Fruit fly (Drosophila melanogaster): ENCODE measurements around the gene CG15803.

Gene CG15803

DNA sequence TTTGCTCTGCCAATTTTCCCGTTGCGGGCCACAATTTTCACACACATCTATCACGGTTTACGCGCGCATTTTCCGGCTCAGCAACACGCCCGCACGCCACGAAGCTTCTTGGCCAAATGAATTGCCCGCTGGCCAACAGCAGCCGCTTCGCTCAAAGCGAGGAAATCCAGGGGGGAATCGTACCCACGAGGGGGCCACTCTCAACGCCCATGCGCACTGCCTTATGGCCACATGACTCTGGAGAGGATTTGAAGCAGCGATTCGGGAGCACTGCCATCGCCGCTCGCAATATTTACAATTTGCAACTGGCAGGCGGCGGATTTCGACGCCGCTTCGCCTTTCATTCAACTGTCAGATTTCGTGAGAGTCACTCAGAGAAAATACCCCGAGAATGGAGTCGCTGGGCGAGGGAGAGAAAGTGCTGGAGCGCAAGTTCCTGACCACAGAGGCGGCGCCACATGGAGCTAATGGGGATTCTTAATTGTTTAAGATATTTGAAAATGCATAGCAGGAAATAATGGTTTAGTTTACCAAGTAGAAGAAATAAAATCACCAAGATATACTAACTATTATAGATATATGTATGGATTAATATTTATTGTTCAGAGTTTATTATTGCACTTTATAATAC is at the start of gene CG15803:
CG15803 (minus strand) TSS at position 99 of the 631 bp plus-strand sequence.
- TF ChIP-seq CG9948 (tag; optimal IDR thresholded peaks at IDR 0.05) = no peak
- TF ChIP-seq CG13204 (GFP tag; optimal IDR thresholded peaks at IDR 0.05) = peak; percentile 4
- TF ChIP-seq CG4496 (GFP tag; IDR thresholded peaks at IDR 0.05) = 0 out of 3 replicates have a peak, but pooled peaks have one; percentile 32

DNA sequence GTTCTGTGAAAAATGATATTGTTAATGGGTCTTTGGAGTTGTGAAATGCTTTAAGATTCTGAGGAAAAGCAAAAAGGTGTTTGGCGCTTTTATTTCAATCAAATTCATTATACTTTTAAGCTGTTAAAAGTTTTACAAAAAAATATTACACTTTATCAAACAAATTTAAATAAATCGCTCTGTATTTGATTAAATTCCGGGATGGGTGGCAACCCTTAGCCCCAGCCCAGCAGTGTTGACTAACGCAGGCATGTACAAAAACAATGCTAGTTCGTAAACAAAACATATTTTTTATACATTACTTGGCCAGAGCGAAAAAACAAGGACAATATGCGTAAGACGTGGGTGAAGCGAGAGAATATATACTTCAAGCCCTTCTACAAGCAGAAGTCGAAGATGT is 44.2 kb upstream of the CG15803 start, which contains the start of gene CG7685:
CG7685 (plus strand) TSS at position 228 of the 400 bp plus-strand sequence.
- TF ChIP-seq CG17806 (tag; optimal IDR thresholded peaks at IDR 0.05) (peak; percentile 54), EcR (GFP tag; optimal IDR thresholded peaks at IDR 0.05) (no peak), Snoo (tag; optimal IDR thresholded peaks at IDR 0.05) (peak; percentile 63), rn (GFP tag; IDR thresholded peaks at IDR 0.05) (no peak), Pif1A (GFP tag; optimal IDR thresholded peaks at IDR 0.05) (no peak), CG13204 (GFP tag; optimal IDR thresholded peaks at IDR 0.05) (no peak), CG12605 (GFP tag; IDR thresholded peaks at IDR 0.05) (no peak), CG8159 (tag; optimal IDR thresholded peaks at IDR 0.05) (peak; percentile 52), CG4496 (GFP tag; IDR thresholded peaks at IDR 0.05) (peak; percentile 68), CG32121 (GFP tag; IDR thresholded peaks at IDR 0.05) (peak; percentile 66; the same call in 1 of the 2 replicates), D1 (tag; optimal IDR thresholded peaks at IDR 0.05) (no peak), CG10348 (GFP tag; IDR thresholded peaks at IDR 0.05) (no peak), gl (tag; optimal IDR thresholded peaks at IDR 0.05) (peak; percentile 2), CG34367 (tag; optimal IDR thresholded peaks at IDR 0.05) (peak; percentile 17), CG8301 (tag; optimal IDR thresholded peaks at IDR 0.05) (peak; percentile 28), Ets98B (GFP tag; IDR thresholded peaks at IDR 0.05) (peak; percentile 58; the same call in 1 of the 2 replicates), CG15710 (tag; optimal IDR thresholded peaks at IDR 0.05) (peak; percentile 62), CG9948 (tag; optimal IDR thresholded peaks at IDR 0.05) (peak; percentile 7), fd96Ca (GFP tag; IDR thresholded peaks at IDR 0.05) (peak; percentile 40; the same call in 1 of the 3 replicates), Pif1B (GFP tag; optimal IDR thresholded peaks at IDR 0.05) (peak; percentile 63), CG14655 (GFP tag; optimal IDR thresholded peaks at IDR 0.05) (no peak)

DNA sequence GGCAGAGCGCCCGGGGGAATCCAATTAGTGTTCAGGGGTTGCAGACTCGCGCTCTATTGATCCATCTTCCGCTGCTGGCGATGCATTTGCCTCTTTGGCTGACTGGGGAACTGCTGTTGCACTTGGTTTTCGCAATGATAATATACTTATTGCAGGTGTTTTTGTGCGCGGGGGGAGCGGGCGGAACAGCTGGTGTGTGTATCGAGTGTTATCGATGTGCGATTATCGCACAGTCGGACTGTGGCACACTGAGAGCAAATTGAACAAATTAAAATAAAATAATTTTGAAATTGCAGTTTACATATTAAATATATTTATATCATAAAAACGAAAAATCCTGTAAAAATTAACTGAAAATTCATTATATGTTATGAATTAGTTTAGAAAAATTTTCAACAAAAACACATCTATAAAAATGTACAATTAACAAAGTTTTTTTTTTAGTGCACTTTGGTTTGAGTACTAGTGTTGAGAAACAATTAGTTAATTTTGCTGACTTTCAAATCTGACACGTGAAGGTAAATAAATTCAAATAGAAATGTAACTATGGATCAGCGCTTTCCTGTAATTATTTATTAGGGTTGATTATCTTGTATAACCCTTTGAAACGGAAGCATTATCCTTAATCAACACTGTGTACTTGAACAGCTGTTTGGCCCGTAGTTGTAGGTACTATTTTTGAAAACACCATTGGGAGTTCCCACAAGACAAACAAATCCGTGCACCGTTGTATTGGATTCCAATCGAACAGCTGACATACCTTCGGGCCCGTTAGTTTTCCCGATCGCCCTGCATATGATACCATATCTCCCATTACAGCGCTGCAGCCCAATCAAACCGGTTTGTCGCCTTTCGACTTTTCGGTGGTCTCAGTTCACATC is 42.3 kb upstream of the CG15803 start, which contains the start of the genes Wdr37 and koko:
Wdr37 (minus strand) TSS at position 168 of the 881 bp plus-strand sequence.
koko (plus strand) TSS at position 478 of the 881 bp plus-strand sequence.
- TF ChIP-seq CG8301 (tag; optimal IDR thresholded peaks at IDR 0.05) (peak; percentile 92), Pif1B (GFP tag; optimal IDR thresholded peaks at IDR 0.05) (peak; percentile 91), CG9948 (tag; optimal IDR thresholded peaks at IDR 0.05) (peak; percentile 96), fd96Ca (GFP tag; IDR thresholded peaks at IDR 0.05) (peak; percentile 92), Snoo (tag; optimal IDR thresholded peaks at IDR 0.05) (peak; percentile 94), CG17806 (tag; optimal IDR thresholded peaks at IDR 0.05) (peak; percentile 97), CG15710 (tag; optimal IDR thresholded peaks at IDR 0.05) (peak; percentile 98), CG4496 (GFP tag; IDR thresholded peaks at IDR 0.05) (peak; percentile 94), CG12605 (GFP tag; IDR thresholded peaks at IDR 0.05) (peak; percentile 98), CG34367 (tag; optimal IDR thresholded peaks at IDR 0.05) (peak; percentile 92), D1 (tag; optimal IDR thresholded peaks at IDR 0.05) (no peak), EcR (GFP tag; optimal IDR thresholded peaks at IDR 0.05) (peak; percentile 18), CG10348 (GFP tag; IDR thresholded peaks at IDR 0.05) (peak; percentile 85), rn (GFP tag; IDR thresholded peaks at IDR 0.05) (peak; percentile 95), CG32121 (GFP tag; IDR thresholded peaks at IDR 0.05) (peak; percentile 98), gl (tag; optimal IDR thresholded peaks at IDR 0.05) (peak; percentile 62), Ets98B (GFP tag; IDR thresholded peaks at IDR 0.05) (peak; percentile 94), CG13204 (GFP tag; optimal IDR thresholded peaks at IDR 0.05) (no peak), CG14655 (GFP tag; optimal IDR thresholded peaks at IDR 0.05) (peak; percentile 94), Pif1A (GFP tag; optimal IDR thresholded peaks at IDR 0.05) (peak; percentile 84), CG8159 (tag; optimal IDR thresholded peaks at IDR 0.05) (peak; percentile 98)

DNA sequence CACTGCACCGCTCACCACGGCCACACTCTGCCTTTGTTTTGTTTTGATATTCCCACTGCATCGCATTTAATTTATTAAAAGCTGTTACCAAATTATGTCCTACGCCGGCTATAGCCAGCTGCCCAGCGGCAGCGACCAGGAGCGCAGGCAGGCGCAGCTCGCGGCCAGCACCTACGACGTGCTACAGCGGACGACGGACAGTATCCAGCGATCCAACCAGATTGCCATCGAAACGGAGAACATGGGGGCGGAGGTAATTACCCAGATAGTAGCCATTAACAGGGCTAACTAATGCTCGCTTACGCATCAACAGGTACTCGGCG is 39.1 kb upstream of the CG15803 start:
- TF ChIP-seq D1 (tag; optimal IDR thresholded peaks at IDR 0.05) (no peak), Pif1A (GFP tag; optimal IDR thresholded peaks at IDR 0.05) (no peak), CG4496 (GFP tag; IDR thresholded peaks at IDR 0.05) (0 out of 3 replicates have a peak, but pooled peaks have one; percentile 21), Ets98B (GFP tag; IDR thresholded peaks at IDR 0.05) (no peak), Pif1B (GFP tag; optimal IDR thresholded peaks at IDR 0.05) (no peak)

DNA sequence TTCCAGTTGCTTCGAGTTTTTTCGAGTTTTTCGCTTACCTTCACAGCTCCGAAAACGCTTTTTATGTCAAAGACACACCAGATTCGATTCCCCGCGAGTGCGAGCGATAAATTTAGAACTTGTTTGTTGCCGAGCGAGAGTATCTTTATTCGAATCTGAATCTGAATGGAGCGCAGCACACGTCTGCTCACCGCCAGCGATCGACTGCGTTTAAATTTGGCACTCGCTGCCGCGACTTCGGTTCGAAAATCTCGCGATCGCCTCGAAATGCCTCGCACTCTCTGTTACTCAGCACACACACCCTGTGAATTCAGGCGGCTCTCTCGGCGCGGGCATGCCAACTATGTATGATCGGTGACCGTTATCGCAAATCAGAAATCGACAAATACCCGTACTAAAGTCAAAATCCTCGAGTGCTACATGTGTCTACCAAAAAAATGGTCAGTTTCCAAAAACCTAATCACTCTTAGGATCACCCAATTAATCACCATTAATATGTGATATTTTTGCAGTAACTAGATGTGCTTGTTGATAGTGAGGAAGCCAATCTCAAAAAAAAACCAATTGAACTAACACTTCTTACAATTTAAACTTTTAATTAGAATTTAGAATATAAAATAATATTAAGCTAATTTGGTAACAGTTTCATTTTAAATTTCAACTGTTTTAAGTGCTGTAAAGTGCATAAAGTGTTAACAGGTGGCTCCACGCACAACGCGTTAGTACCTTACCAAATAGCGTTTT is 38.6 kb upstream of the CG15803 start, which contains the start of gene Vha100-2:
Vha100-2 (minus strand) TSS at position 216 of the 744 bp plus-strand sequence.
- TF ChIP-seq CG8159 (tag; optimal IDR thresholded peaks at IDR 0.05) (peak; percentile 5), CG4496 (GFP tag; IDR thresholded peaks at IDR 0.05) (peak; percentile 70; the same call in 2 of the 3 replicates), CG17806 (tag; optimal IDR thresholded peaks at IDR 0.05) (no peak), EcR (GFP tag; optimal IDR thresholded peaks at IDR 0.05) (no peak), CG32121 (GFP tag; IDR thresholded peaks at IDR 0.05) (peak; percentile 49), gl (tag; optimal IDR thresholded peaks at IDR 0.05) (no peak), CG12605 (GFP tag; IDR thresholded peaks at IDR 0.05) (peak; percentile 51; the same call in 1 of the 2 replicates), Ets98B (GFP tag; IDR thresholded peaks at IDR 0.05) (peak; percentile 73), CG14655 (GFP tag; optimal IDR thresholded peaks at IDR 0.05) (peak; percentile 38), Pif1A (GFP tag; optimal IDR thresholded peaks at IDR 0.05) (no peak), CG34367 (tag; optimal IDR thresholded peaks at IDR 0.05) (no peak), CG10348 (GFP tag; IDR thresholded peaks at IDR 0.05) (no peak), fd96Ca (GFP tag; IDR thresholded peaks at IDR 0.05) (peak; percentile 29; the same call in 1 of the 3 replicates), CG15710 (tag; optimal IDR thresholded peaks at IDR 0.05) (no peak), rn (GFP tag; IDR thresholded peaks at IDR 0.05) (no peak), D1 (tag; optimal IDR thresholded peaks at IDR 0.05) (no peak), CG8301 (tag; optimal IDR thresholded peaks at IDR 0.05) (no peak), CG9948 (tag; optimal IDR thresholded peaks at IDR 0.05) (no peak), Pif1B (GFP tag; optimal IDR thresholded peaks at IDR 0.05) (no peak), Snoo (tag; optimal IDR thresholded peaks at IDR 0.05) (no peak), CG13204 (GFP tag; optimal IDR thresholded peaks at IDR 0.05) (no peak)

Measured in whole organism, pupa.